Fruit fly (Drosophila melanogaster) whole organism, wandering third instar larva: ENCODE results near the gene CG42813.

Source experiments
- Hr83 ChIP-seq: fragments of 200-300 bp; sonication (Bioruptor generic); optimal IDR thresholded peaks from 2 replicates; lab custom pipeline; 2016; ENCODE audit warnings: missing biosample characterization, mild to moderate bottlenecking, missing genetic modification characterization, moderate library complexity; ENCODE audit not compliant: poor library complexity, severe bottlenecking
- ey ChIP-seq: fragments of 200-800 bp; sonication (Bioruptor generic); optimal IDR thresholded peaks from 2 replicates; lab custom pipeline; 2016; ENCODE audit warnings: missing biosample characterization, missing genetic modification characterization
- foxo ChIP-seq, 2 experiments: fragments of 200-800 bp; sonication (Bioruptor generic); optimal IDR thresholded peaks; 2 replicates in 1 of 2; 3 replicates in 1 of 2; lab custom pipeline; 2016 to 2017; ENCODE audit warnings: missing biosample characterization in 2 of 2, missing genetic modification characterization in 2 of 2
- rgr ChIP-seq: fragments of 200-800 bp; sonication (Bioruptor generic); optimal IDR thresholded peaks from 3 replicates; lab custom pipeline; 2016; ENCODE audit warnings: missing biosample characterization, mild to moderate bottlenecking, missing genetic modification characterization
- tai ChIP-seq: sonication (Bioruptor generic); optimal IDR thresholded peaks from 2 replicates; lab custom pipeline; 2016; ENCODE audit warnings: missing biosample characterization, missing genetic modification characterization

DNA sequence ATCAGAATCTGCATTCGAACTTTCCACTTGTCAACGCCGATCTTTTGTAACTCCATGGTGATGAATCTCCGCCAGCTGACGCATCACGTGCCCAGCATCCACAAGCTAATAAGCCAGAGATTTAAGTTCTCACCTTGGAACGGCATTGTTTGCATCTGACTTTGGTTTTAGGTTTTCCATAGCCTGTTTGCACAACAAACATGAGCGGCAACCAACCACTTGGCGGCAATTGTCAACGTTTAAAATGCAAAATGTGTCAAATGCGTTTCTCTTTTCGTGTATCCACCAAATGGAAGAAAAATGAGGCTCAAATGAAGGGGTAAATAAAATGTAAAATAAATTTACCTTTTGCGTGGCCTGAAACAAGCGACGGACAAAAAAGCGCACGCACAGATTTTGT is 26.0 kb downstream of the CG42813 start:
- no peak for TF ChIP-seq rgr (GFP tag; lab: Kevin White, UChicago)
- no peak for TF ChIP-seq Hr83 (GFP tag; lab: Kevin White, UChicago)
- no peak for TF ChIP-seq ey (GFP tag; lab: Kevin White, UChicago)
- no peak for TF ChIP-seq foxo (GFP tag; optimal IDR thresholded peaks at IDR 0.05; lab: Kevin White, UChicago)
- TF ChIP-seq tai (GFP tag; lab: Kevin White, UChicago) = no peak
